Fruit fly (Drosophila melanogaster): ENCODE results near the gene CG9698.

The CG9698 gene

DNA sequence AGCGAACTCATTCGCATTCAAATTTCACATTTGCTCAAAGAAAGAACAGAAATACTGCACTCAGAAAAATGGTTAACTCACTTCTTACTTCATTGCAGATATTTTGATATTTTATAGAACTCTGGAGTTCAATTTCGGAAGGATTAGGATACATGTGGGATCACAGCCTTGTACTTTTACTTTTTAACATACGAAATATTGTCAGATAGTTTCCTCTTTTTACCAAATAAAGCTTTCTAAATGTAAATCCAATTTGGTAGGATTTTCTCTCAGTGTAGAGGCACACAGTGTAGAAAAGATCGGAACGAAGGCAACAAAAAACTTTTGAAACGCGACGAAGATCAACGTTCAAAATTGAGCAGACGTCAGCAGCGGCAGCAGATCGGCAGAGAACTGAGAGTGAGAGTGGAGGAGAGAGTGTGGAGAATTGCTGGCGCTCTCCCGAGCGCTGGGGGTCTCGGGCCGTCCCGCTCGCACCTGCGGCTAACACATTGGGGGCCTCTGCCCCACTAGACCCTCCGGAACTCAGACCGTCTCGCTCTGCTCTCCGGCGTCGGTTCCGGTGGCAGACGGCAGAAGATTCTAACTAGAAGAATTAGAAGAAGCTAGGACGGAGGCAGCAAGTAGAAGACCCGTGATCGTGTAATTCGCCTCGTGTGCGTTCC, 17.5 kb downstream of the CG9698 start, which contains the start of gene tmod:
tmod (plus strand) TSS at position 619 of the 665 bp plus-strand sequence.
- TF ChIP-seq CG34367 (tag; optimal IDR thresholded peaks at IDR 0.05) (no peak), CG12605 (GFP tag; IDR thresholded peaks at IDR 0.05) (no peak), CG17806 (tag; optimal IDR thresholded peaks at IDR 0.05) (peak; percentile 43), CG32121 (GFP tag; IDR thresholded peaks at IDR 0.05) (no peak), rn (GFP tag; IDR thresholded peaks at IDR 0.05) (no peak), CG9948 (tag; optimal IDR thresholded peaks at IDR 0.05) (peak; percentile 49), CG8159 (tag; optimal IDR thresholded peaks at IDR 0.05) (peak; percentile 38), fd96Ca (GFP tag; IDR thresholded peaks at IDR 0.05) (peak; percentile 61; the same call in 2 of the 3 replicates), Ets98B (GFP tag; IDR thresholded peaks at IDR 0.05) (peak; percentile 47; the same call in 1 of the 2 replicates), Pif1A (GFP tag; optimal IDR thresholded peaks at IDR 0.05) (peak; percentile 49), CG14655 (GFP tag; optimal IDR thresholded peaks at IDR 0.05) (peak; percentile 85), EcR (GFP tag; optimal IDR thresholded peaks at IDR 0.05) (no peak), CG15710 (tag; optimal IDR thresholded peaks at IDR 0.05) (peak; percentile 32), CG13204 (GFP tag; optimal IDR thresholded peaks at IDR 0.05) (no peak), Snoo (tag; optimal IDR thresholded peaks at IDR 0.05) (no peak), CG8301 (tag; optimal IDR thresholded peaks at IDR 0.05) (peak; percentile 82), Pif1B (GFP tag; optimal IDR thresholded peaks at IDR 0.05) (no peak), CG10348 (GFP tag; IDR thresholded peaks at IDR 0.05) (0 out of 2 replicates have a peak, but pooled peaks have one; percentile 18), D1 (tag; optimal IDR thresholded peaks at IDR 0.05) (no peak), CG4496 (GFP tag; IDR thresholded peaks at IDR 0.05) (peak; percentile 50; the same call in 1 of the 3 replicates), gl (tag; optimal IDR thresholded peaks at IDR 0.05) (no peak)

DNA sequence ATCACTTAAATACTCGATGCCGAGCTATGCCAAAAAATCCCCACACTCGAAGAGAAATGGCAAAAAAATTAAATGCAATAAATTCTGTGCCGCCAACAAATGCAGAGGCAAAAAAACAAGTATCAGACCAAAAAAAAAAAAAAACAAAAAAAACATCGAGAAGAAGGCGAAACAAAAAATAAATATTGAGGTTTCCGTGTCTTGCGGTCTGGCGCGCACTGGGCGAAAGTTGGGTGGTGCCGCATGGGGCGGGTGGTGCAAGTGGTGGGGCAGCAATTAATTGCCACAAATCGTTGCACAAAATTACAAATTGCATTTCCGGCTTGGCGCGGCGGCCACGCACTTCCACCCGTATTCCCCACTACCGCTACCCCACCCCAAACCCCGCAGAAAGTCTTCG, 19.9 kb downstream of the CG9698 start:
- TF ChIP-seq gl (tag; optimal IDR thresholded peaks at IDR 0.05) (no peak), CG14655 (GFP tag; optimal IDR thresholded peaks at IDR 0.05) (no peak), CG9948 (tag; optimal IDR thresholded peaks at IDR 0.05) (no peak), Snoo (tag; optimal IDR thresholded peaks at IDR 0.05) (no peak), rn (GFP tag; IDR thresholded peaks at IDR 0.05) (peak; percentile 46; the same call in 1 of the 2 replicates), CG32121 (GFP tag; IDR thresholded peaks at IDR 0.05) (peak; percentile 66), Ets98B (GFP tag; IDR thresholded peaks at IDR 0.05) (no peak)

DNA sequence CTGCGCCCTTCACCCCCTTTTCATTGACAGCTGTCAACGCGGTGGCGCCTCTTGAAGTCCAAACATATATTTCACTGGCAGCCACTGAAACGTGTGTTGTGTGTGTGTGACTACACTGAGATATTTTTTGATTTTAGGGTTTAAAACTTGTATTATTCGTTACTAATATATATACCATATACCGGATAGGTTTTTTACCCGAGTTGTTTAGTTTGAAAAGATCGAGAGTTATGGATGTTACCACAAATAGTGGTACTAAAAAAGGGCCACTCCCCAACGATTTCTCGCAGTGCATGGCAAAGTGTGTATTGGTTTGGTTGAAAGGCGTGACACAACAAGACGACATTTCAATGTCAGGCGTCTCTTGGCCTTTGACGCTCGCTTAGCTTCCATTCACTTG, 21.9 kb downstream of the CG9698 start:
- TF ChIP-seq Ets98B (GFP tag; IDR thresholded peaks at IDR 0.05) = no peak
- TF ChIP-seq CG8301 (tag; optimal IDR thresholded peaks at IDR 0.05) = no peak
- TF ChIP-seq CG13204 (GFP tag; optimal IDR thresholded peaks at IDR 0.05) = no peak
- no peak for TF ChIP-seq EcR (GFP tag; optimal IDR thresholded peaks at IDR 0.05)
- TF ChIP-seq CG34367 (tag; optimal IDR thresholded peaks at IDR 0.05) = no peak
- no peak for TF ChIP-seq CG14655 (GFP tag; optimal IDR thresholded peaks at IDR 0.05)
- no peak for TF ChIP-seq Snoo (tag; optimal IDR thresholded peaks at IDR 0.05)
- TF ChIP-seq CG8159 (tag; optimal IDR thresholded peaks at IDR 0.05) = no peak
- no peak for TF ChIP-seq Pif1B (GFP tag; optimal IDR thresholded peaks at IDR 0.05)
- no peak for TF ChIP-seq CG12605 (GFP tag; IDR thresholded peaks at IDR 0.05)
- TF ChIP-seq CG9948 (tag; optimal IDR thresholded peaks at IDR 0.05) = no peak
- no peak for TF ChIP-seq Pif1A (GFP tag; optimal IDR thresholded peaks at IDR 0.05)
- TF ChIP-seq CG32121 (GFP tag; IDR thresholded peaks at IDR 0.05) = no peak
- TF ChIP-seq gl (tag; optimal IDR thresholded peaks at IDR 0.05) = no peak
- no peak for TF ChIP-seq rn (GFP tag; IDR thresholded peaks at IDR 0.05)
- no peak for TF ChIP-seq fd96Ca (GFP tag; IDR thresholded peaks at IDR 0.05)

DNA sequence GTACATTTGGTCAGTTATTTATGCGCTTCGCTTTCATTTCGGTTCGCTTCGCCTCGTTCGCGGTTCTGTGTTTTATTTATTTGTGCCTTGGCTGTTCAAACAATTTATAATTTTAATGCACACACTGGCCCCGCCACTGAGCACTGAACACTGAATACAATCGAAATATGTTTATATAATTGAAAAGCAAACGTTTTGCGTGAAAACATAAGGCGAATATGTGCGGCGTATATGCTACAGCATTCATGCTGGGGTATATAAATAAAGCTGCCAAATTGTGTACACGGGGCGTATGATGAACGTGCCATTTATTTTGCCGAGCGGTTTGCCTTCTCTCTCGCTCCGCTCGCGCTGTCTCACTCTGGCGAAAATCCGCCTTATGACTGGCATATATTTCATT, 22.3 kb downstream of the CG9698 start:
- no peak for TF ChIP-seq Pif1A (GFP tag; optimal IDR thresholded peaks at IDR 0.05)
- TF ChIP-seq CG34367 (tag; optimal IDR thresholded peaks at IDR 0.05) = no peak
- no peak for TF ChIP-seq CG15710 (tag; optimal IDR thresholded peaks at IDR 0.05)
- no peak for TF ChIP-seq gl (tag; optimal IDR thresholded peaks at IDR 0.05)
- no peak for TF ChIP-seq CG13204 (GFP tag; optimal IDR thresholded peaks at IDR 0.05)
- TF ChIP-seq Snoo (tag; optimal IDR thresholded peaks at IDR 0.05) = no peak
- no peak for TF ChIP-seq CG4496 (GFP tag; IDR thresholded peaks at IDR 0.05)

DNA sequence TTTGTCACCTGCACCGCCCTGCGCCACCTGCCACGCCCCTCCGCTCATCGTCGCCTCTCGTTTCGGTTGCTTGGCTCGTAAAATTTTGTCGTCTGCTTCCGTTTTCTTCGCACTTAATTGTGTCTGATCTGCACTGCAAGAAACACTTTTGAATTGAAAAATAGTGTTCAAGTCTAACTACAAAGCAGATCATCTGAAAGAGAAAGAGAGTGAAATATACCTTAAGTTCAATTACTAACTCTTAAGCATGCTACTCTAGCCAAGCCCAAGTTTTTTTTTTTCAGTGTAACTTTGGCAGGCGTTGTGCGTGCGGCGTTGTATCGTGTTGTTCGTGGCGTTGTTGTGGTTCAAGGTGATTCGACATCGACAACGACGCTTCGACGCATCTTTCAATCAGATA, 25.6 kb downstream of the CG9698 start:
- TF ChIP-seq rn (GFP tag; IDR thresholded peaks at IDR 0.05) (peak; percentile 61), CG8301 (tag; optimal IDR thresholded peaks at IDR 0.05) (peak; percentile 62), gl (tag; optimal IDR thresholded peaks at IDR 0.05) (no peak), CG17806 (tag; optimal IDR thresholded peaks at IDR 0.05) (peak; percentile 55), CG14655 (GFP tag; optimal IDR thresholded peaks at IDR 0.05) (peak; percentile 67), CG15710 (tag; optimal IDR thresholded peaks at IDR 0.05) (peak; percentile 50), Pif1A (GFP tag; optimal IDR thresholded peaks at IDR 0.05) (peak; percentile 49), CG32121 (GFP tag; IDR thresholded peaks at IDR 0.05) (peak; percentile 81), CG10348 (GFP tag; IDR thresholded peaks at IDR 0.05) (peak; percentile 69; the same call in 1 of the 2 replicates), fd96Ca (GFP tag; IDR thresholded peaks at IDR 0.05) (peak; percentile 84), EcR (GFP tag; optimal IDR thresholded peaks at IDR 0.05) (no peak), CG9948 (tag; optimal IDR thresholded peaks at IDR 0.05) (peak; percentile 40), CG34367 (tag; optimal IDR thresholded peaks at IDR 0.05) (peak; percentile 49), Ets98B (GFP tag; IDR thresholded peaks at IDR 0.05) (peak; percentile 83), Snoo (tag; optimal IDR thresholded peaks at IDR 0.05) (peak; percentile 15), D1 (tag; optimal IDR thresholded peaks at IDR 0.05) (no peak), CG13204 (GFP tag; optimal IDR thresholded peaks at IDR 0.05) (no peak), CG12605 (GFP tag; IDR thresholded peaks at IDR 0.05) (peak; percentile 54), CG8159 (tag; optimal IDR thresholded peaks at IDR 0.05) (peak; percentile 59), CG4496 (GFP tag; IDR thresholded peaks at IDR 0.05) (peak; percentile 89), Pif1B (GFP tag; optimal IDR thresholded peaks at IDR 0.05) (peak; percentile 25)

Data from whole organism, pupa.